Worm (Caenorhabditis elegans) whole organism, early embryonic: Measurements from ENCODE around the gene C29E4.9.

Experiments used
- B0310.2 ChIP-seq: sonication (generic microtip); optimal IDR thresholded peaks from 2 replicates; lab custom pipeline; 2016; ENCODE audit warnings: mild to moderate bottlenecking, missing genetic modification characterization, missing compliant biosample characterization
- F13C5.2 ChIP-seq: sonication (generic microtip); optimal IDR thresholded peaks from 2 replicates; lab custom pipeline; 2017; ENCODE audit warnings: mild to moderate bottlenecking, missing genetic modification characterization, inconsistent platforms, missing compliant biosample characterization
- aly-1 ChIP-seq: sonication (generic microtip); optimal IDR thresholded peaks from 2 replicates; lab custom pipeline; 2016; ENCODE audit warnings: missing genetic modification characterization, missing compliant biosample characterization
- ama-1 ChIP-seq: fragments of 150-350 bp; optimal IDR thresholded peaks from 2 replicates; lab custom pipeline; 2014
- ceh-13 ChIP-seq: fragments of 200-800 bp; sonication (Bioruptor generic); optimal IDR thresholded peaks from 2 replicates; lab custom pipeline; 2018; ENCODE audit warnings: mild to moderate bottlenecking, missing genetic modification characterization, missing compliant biosample characterization
- ceh-36 ChIP-seq: sonication (generic microtip); optimal IDR thresholded peaks from 2 replicates; lab custom pipeline; 2016; ENCODE audit warnings: missing genetic modification characterization, inconsistent platforms, missing compliant biosample characterization
- ets-7 ChIP-seq: sonication (generic microtip); optimal IDR thresholded peaks from 2 replicates; lab custom pipeline; 2016; ENCODE audit warnings: missing genotype, missing genetic modification characterization, missing compliant biosample characterization
- flt-1 ChIP-seq: fragments of 200-800 bp; sonication (Bioruptor generic); IDR thresholded peaks from 2 replicates; pipeline ENCODE4 v1.3.6; 2022; ENCODE audit warnings: missing genetic modification characterization, missing compliant biosample characterization
- hmbx-1 ChIP-seq: sonication (generic microtip); optimal IDR thresholded peaks from 2 replicates; lab custom pipeline; 2016; ENCODE audit warnings: mild to moderate bottlenecking, missing genetic modification characterization, missing compliant biosample characterization
- hmg-4 ChIP-seq: fragments of 200-800 bp; sonication (Bioruptor generic); optimal IDR thresholded peaks from 2 replicates; lab custom pipeline; 2018; ENCODE audit warnings: mild to moderate bottlenecking, missing genetic modification characterization, missing compliant biosample characterization
- hnd-1 ChIP-seq: sonication (generic microtip); optimal IDR thresholded peaks from 2 replicates; lab custom pipeline; 2016; ENCODE audit warnings: missing genetic modification characterization, missing compliant biosample characterization
- pes-1 ChIP-seq: fragments of 200-800 bp; sonication (Bioruptor generic); IDR thresholded peaks from 2 replicates; pipeline ENCODE4 v1.3.6; 2022; ENCODE audit warnings: missing genetic modification reagents, missing genetic modification characterization, missing compliant biosample characterization
- scrt-1 ChIP-seq: fragments of 200-800 bp; sonication (Bioruptor generic); IDR thresholded peaks from 2 replicates; pipeline ENCODE4 v1.3.6; 2022; ENCODE audit warnings: missing genetic modification characterization, missing compliant biosample characterization
- sea-1 ChIP-seq: fragments of 200-800 bp; sonication (Bioruptor generic); conservative IDR thresholded peaks from 2 replicates; pipeline ENCODE4 v1.3.6; 2022; ENCODE audit warnings: missing genetic modification characterization, missing compliant biosample characterization
- tbx-11 ChIP-seq: fragments of 200-800 bp; sonication (Bioruptor generic); IDR thresholded peaks from 2 replicates; pipeline ENCODE4 v1.3.6; 2022; ENCODE audit warnings: missing genetic modification characterization, missing compliant biosample characterization
- tbx-37 ChIP-seq: fragments of 200-800 bp; sonication (Bioruptor generic); conservative IDR thresholded peaks from 2 replicates; pipeline ENCODE4 v1.3.6; 2022; ENCODE audit warnings: missing genetic modification reagents, missing genetic modification characterization, missing compliant biosample characterization
- tra-4 ChIP-seq: sonication (generic microtip); optimal IDR thresholded peaks from 2 replicates; lab custom pipeline; 2017; ENCODE audit warnings: missing genetic modification characterization, missing compliant biosample characterization

C29E4.9 gene

ce11 chrIII:7956965-7957364 lies at the start of gene C29E4.9:
TSS of gene C29E4.9 (minus strand) at chrIII:7957065.
- TF ChIP-seq ceh-13 (no peak), F13C5.2 (tag; lab: Kevin White, UChicago) (no peak), B0310.2 (tag; lab: Kevin White, UChicago) (no peak), hmbx-1 (tag; lab: Kevin White, UChicago) (no peak), scrt-1 (no peak), flt-1 (GFP tag; lab: Robert Waterston, UW) (no peak), tbx-37 (GFP tag; lab: Robert Waterston, UW) (no peak), ama-1 (no peak), hmg-4 (GFP tag; lab: Kevin White, UChicago) (no peak), hnd-1 (tag; lab: Kevin White, UChicago) (no peak), ets-7 (no peak), ceh-36 (tag; lab: Kevin White, UChicago) (no peak), aly-1 (tag; lab: Kevin White, UChicago) (no peak), sea-1 (GFP tag; lab: Robert Waterston, UW) (no peak), pes-1 (GFP tag; lab: Robert Waterston, UW) (no peak), tbx-11 (no peak), tra-4 (no peak)

- TF ChIP-seq B0310.2 (tag; lab: Kevin White, UChicago) (no peak), hmbx-1 (tag; lab: Kevin White, UChicago) (no peak), F13C5.2 (tag; lab: Kevin White, UChicago) (no peak), sea-1 (GFP tag; lab: Robert Waterston, UW) (no peak), flt-1 (GFP tag; lab: Robert Waterston, UW) (no peak), tra-4 (no peak), hnd-1 (tag; lab: Kevin White, UChicago) (no peak), scrt-1 (no peak), ets-7 (no peak), tbx-37 (GFP tag; lab: Robert Waterston, UW) (no peak), tbx-11 (no peak), hmg-4 (GFP tag; lab: Kevin White, UChicago) (no peak), ama-1 (no peak), ceh-13 (no peak), aly-1 (tag; lab: Kevin White, UChicago) (no peak), ceh-36 (tag; lab: Kevin White, UChicago) (no peak)
Measured at ce11 chrIII:8004091-8004490, 47.2 kb upstream of the C29E4.9 start, which contains the start of gene C06G4.6. TSS of gene C06G4.6 (plus strand) at chrIII:8004391.

ce11 chrIII:8001557-8001956 lies 44.7 kb upstream of the C29E4.9 start:
- TF ChIP-seq scrt-1 (no peak), sea-1 (GFP tag; lab: Robert Waterston, UW) (no peak), flt-1 (GFP tag; lab: Robert Waterston, UW) (no peak), tbx-11 (no peak), hnd-1 (tag; lab: Kevin White, UChicago) (no peak), hmbx-1 (tag; lab: Kevin White, UChicago) (no peak), tra-4 (no peak), pes-1 (GFP tag; lab: Robert Waterston, UW) (no peak), F13C5.2 (tag; lab: Kevin White, UChicago) (no peak)

- TF ChIP-seq tbx-11: no peak
- no peak for TF ChIP-seq ama-1
- TF ChIP-seq F13C5.2 (tag; lab: Kevin White, UChicago): no peak
- no peak for TF ChIP-seq tbx-37 (GFP tag; lab: Robert Waterston, UW)
- no peak for TF ChIP-seq tra-4
- TF ChIP-seq ceh-36 (tag; lab: Kevin White, UChicago): no peak
- TF ChIP-seq ceh-13: no peak
- TF ChIP-seq hnd-1 (tag; lab: Kevin White, UChicago): no peak
- no peak for TF ChIP-seq pes-1 (GFP tag; lab: Robert Waterston, UW)
- no peak for TF ChIP-seq aly-1 (tag; lab: Kevin White, UChicago)
- no peak for TF ChIP-seq hmg-4 (GFP tag; lab: Kevin White, UChicago)
- no peak for TF ChIP-seq flt-1 (GFP tag; lab: Robert Waterston, UW)
- no peak for TF ChIP-seq scrt-1
- TF ChIP-seq ets-7: no peak
- no peak for TF ChIP-seq hmbx-1 (tag; lab: Kevin White, UChicago)
Measured at ce11 chrIII:7997447-7998046, 40.7 kb upstream of the C29E4.9 start.

ce11 chrIII:7996353-7996752 lies 39.5 kb upstream of the C29E4.9 start, which contains the start of gene npr-17:
TSS of gene npr-17 (minus strand) at chrIII:7996453.
- TF ChIP-seq ceh-36 (tag; lab: Kevin White, UChicago) (no peak), ets-7 (no peak), tra-4 (no peak), F13C5.2 (tag; lab: Kevin White, UChicago) (no peak), flt-1 (GFP tag; lab: Robert Waterston, UW) (no peak), hnd-1 (tag; lab: Kevin White, UChicago) (no peak), scrt-1 (no peak), ceh-13 (no peak), tbx-11 (no peak), aly-1 (tag; lab: Kevin White, UChicago) (no peak), pes-1 (GFP tag; lab: Robert Waterston, UW) (no peak), sea-1 (GFP tag; lab: Robert Waterston, UW) (no peak), hmg-4 (GFP tag; lab: Kevin White, UChicago) (no peak), B0310.2 (tag; lab: Kevin White, UChicago) (no peak), ama-1 (no peak)

- TF ChIP-seq tbx-11: no peak
- TF ChIP-seq sea-1 (GFP tag; lab: Robert Waterston, UW): no peak
- no peak for TF ChIP-seq ama-1
- no peak for TF ChIP-seq F13C5.2 (tag; lab: Kevin White, UChicago)
- no peak for TF ChIP-seq B0310.2 (tag; lab: Kevin White, UChicago)
Measured at ce11 chrIII:7986585-7987171, 29.8 kb upstream of the C29E4.9 start, which contains the start of gene hrpk-2. TSS of gene hrpk-2 (plus strand) at chrIII:7987121.

ce11 chrIII:7981938-7982337 lies 25.1 kb upstream of the C29E4.9 start:
- no peak for TF ChIP-seq tbx-37 (GFP tag; lab: Robert Waterston, UW)
- no peak for TF ChIP-seq aly-1 (tag; lab: Kevin White, UChicago)
- no peak for TF ChIP-seq ama-1
- TF ChIP-seq hnd-1 (tag; lab: Kevin White, UChicago): no peak
- TF ChIP-seq pes-1 (GFP tag; lab: Robert Waterston, UW): no peak
- TF ChIP-seq B0310.2 (tag; lab: Kevin White, UChicago): no peak
- TF ChIP-seq tra-4: no peak
- TF ChIP-seq hmg-4 (GFP tag; lab: Kevin White, UChicago): no peak
- no peak for TF ChIP-seq ets-7
- TF ChIP-seq flt-1 (GFP tag; lab: Robert Waterston, UW): no peak
- no peak for TF ChIP-seq ceh-13
- no peak for TF ChIP-seq scrt-1
- no peak for TF ChIP-seq F13C5.2 (tag; lab: Kevin White, UChicago)
- TF ChIP-seq sea-1 (GFP tag; lab: Robert Waterston, UW): no peak
- TF ChIP-seq ceh-36 (tag; lab: Kevin White, UChicago): no peak
- no peak for TF ChIP-seq tbx-11
- no peak for TF ChIP-seq hmbx-1 (tag; lab: Kevin White, UChicago)
